Worm (Caenorhabditis elegans) whole organism, young adult: ENCODE results near the gene bli-1.

ENCODE experiments used
- Y67H2A.10 ChIP-seq: fragments of 200-800 bp; sonication (Bioruptor generic); conservative IDR thresholded peaks from 2 replicates; pipeline ENCODE4 v1.3.6; 2022; ENCODE audit warnings: missing genetic modification reagents, missing genetic modification characterization, missing compliant biosample characterization
- bed-2 ChIP-seq: fragments of 200-800 bp; sonication (Bioruptor generic); IDR thresholded peaks from 2 replicates; pipeline ENCODE4 v1.3.6; 2022; ENCODE audit warnings: missing genetic modification reagents, missing genetic modification characterization, missing compliant biosample characterization
- ceh-27 ChIP-seq: fragments of 200-800 bp; sonication (Bioruptor generic); optimal IDR thresholded peaks from 2 replicates; lab custom pipeline; 2018; ENCODE audit warnings: mild to moderate bottlenecking, missing genetic modification characterization, moderate library complexity, missing compliant biosample characterization
- nfya-1 ChIP-seq: sonication (generic microtip); optimal IDR thresholded peaks from 2 replicates; lab custom pipeline; 2017; ENCODE audit warnings: antibody characterized with exemption, missing compliant biosample characterization, missing genetic modification characterization, borderline replicate concordance; ENCODE audit not compliant: insufficient read depth
- pbrm-1 ChIP-seq: fragments of 200-800 bp; sonication (Bioruptor generic); IDR thresholded peaks from 2 replicates; pipeline ENCODE4 v1.3.6; 2022; ENCODE audit warnings: missing genetic modification reagents, missing genetic modification characterization, missing compliant biosample characterization
- sea-2 ChIP-seq: fragments of 200-800 bp; sonication (Bioruptor generic); IDR thresholded peaks from 2 replicates; pipeline ENCODE4 v1.3.6; 2022; ENCODE audit warnings: missing genetic modification characterization, missing compliant biosample characterization

DNA sequence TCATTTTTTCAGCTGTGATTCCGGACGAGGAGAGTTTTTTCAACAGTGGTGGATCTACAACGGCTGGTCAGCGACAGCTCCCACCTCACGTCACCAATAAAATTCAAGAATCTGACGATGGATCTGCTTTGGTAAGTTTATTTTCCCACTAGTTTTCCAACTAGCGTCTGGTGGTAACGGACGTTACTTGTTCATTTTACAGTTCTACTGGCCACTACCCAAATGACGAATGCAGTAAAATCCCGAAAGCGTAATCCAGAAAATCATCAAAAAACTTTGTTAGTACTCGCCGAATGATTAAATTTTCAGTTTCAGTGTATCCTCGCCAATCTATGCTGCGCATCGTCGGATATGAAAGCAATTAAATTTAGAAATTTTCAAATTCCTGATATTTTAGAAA lies 49.2 kb upstream of the bli-1 start:
- TF ChIP-seq bed-2 (GFP tag; lab: Robert Waterston, UW), result no peak
- TF ChIP-seq sea-2 (GFP tag; lab: Robert Waterston, UW), result no peak
- TF ChIP-seq pbrm-1, result no peak
- no peak for TF ChIP-seq ceh-27 (GFP tag; lab: Kevin White, UChicago)
- TF ChIP-seq Y67H2A.10 (GFP tag; lab: Robert Waterston, UW), result no peak
- TF ChIP-seq nfya-1 (tag; lab: Kevin White, UChicago), result no peak
